Worm (Caenorhabditis elegans) whole organism, L3 larva: ENCODE measurements around the gene C45B2.1.

ENCODE experiments used
- R02D3.7 ChIP-seq: fragments of 150-350 bp; optimal IDR thresholded peaks from 2 replicates; lab custom pipeline; 2014; ENCODE audit warnings: missing biosample characterization, missing genetic modification characterization
- aly-2 ChIP-seq: fragments of 150-350 bp; optimal IDR thresholded peaks from 2 replicates; lab custom pipeline; 2014; ENCODE audit warnings: missing biosample characterization, missing genetic modification characterization
- fkh-10 ChIP-seq: sonication (generic microtip); optimal IDR thresholded peaks from 2 replicates; lab custom pipeline; 2017; ENCODE audit warnings: missing biosample characterization, missing genetic modification reagents, missing genetic modification characterization
- mdl-1 ChIP-seq: fragments of 150-350 bp; optimal IDR thresholded peaks from 2 replicates; lab custom pipeline; 2014; ENCODE audit warnings: missing biosample characterization, missing genetic modification characterization
- nhr-11 ChIP-seq: fragments of 150-350 bp; optimal IDR thresholded peaks from 2 replicates; lab custom pipeline; 2014; ENCODE audit warnings: missing biosample characterization, missing genetic modification characterization
- nhr-23 ChIP-seq: fragments of 150-350 bp; optimal IDR thresholded peaks from 2 replicates; lab custom pipeline; 2014; ENCODE audit warnings: missing biosample characterization, missing genetic modification reagents, missing genetic modification characterization
- nhr-25 ChIP-seq: sonication (generic microtip); optimal IDR thresholded peaks from 2 replicates; lab custom pipeline; 2017; ENCODE audit warnings: missing biosample characterization, missing genetic modification characterization
- nhr-77 ChIP-seq: fragments of 150-350 bp; optimal IDR thresholded peaks from 2 replicates; lab custom pipeline; 2014; ENCODE audit warnings: missing biosample characterization, missing genetic modification characterization
- sea-2 ChIP-seq: fragments of 150-350 bp; sonication (generic microtip); optimal IDR thresholded peaks from 4 replicates; lab custom pipeline; 2014; ENCODE audit warnings: missing biosample characterization, missing genetic modification reagents, missing genetic modification characterization
- unc-62 ChIP-seq: fragments of 150-350 bp; sonication (generic microtip); optimal IDR thresholded peaks from 4 replicates; lab custom pipeline; 2014; ENCODE audit warnings: missing biosample characterization, missing genetic modification reagents, missing genetic modification characterization

DNA sequence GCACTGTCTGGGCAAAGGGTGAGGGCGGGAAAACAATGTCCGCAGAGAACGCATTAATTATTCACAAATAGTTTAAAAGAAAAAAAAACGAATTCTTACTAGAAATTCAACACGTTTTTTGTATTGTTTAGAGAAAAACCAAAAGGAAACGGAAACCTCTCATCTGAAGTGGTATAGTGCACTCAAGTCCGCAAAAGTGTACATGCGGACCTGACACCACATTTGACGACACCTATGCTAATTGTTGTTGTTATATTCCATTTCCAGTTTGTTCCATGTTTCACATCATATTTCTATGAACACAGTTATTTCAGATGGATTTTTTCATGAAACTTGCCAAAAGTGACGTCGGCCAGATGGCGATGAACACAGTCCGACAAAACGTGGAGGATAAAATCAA is 33.2 kb upstream of the C45B2.1 start, which contains the start of gene C45B2.6:
- TF ChIP-seq nhr-77 (tag; lab: Kevin White, UChicago) (no peak), fkh-10 (GFP tag; lab: Kevin White, UChicago) (no peak), unc-62 (GFP tag; lab: Kevin White, UChicago) (no peak), nhr-25 (peak; percentile 15), nhr-11 (tag; lab: Kevin White, UChicago) (no peak), R02D3.7 (no peak), sea-2 (GFP tag; lab: Kevin White, UChicago) (no peak), aly-2 (tag; lab: Kevin White, UChicago) (no peak), mdl-1 (no peak), nhr-23 (no peak)
